Fruit fly (Drosophila melanogaster) whole organism, adult: ENCODE measurements around the gene CG14109.

Source experiments
- CG11617 ChIP-seq: fragments of 200-800 bp; sonication (Bioruptor generic); optimal IDR thresholded peaks from 2 replicates; lab custom pipeline; 2017; ENCODE audit warnings: mild to moderate bottlenecking, missing biosample characterization, missing genetic modification reagents, missing genetic modification characterization
- CG12768 ChIP-seq: fragments of 200-800 bp; sonication (Bioruptor generic); optimal IDR thresholded peaks from 2 replicates; lab custom pipeline; 2017; ENCODE audit warnings: missing biosample characterization, missing genetic modification characterization, mild to moderate bottlenecking, moderate library complexity, missing genetic modification reagents
- CG33017 ChIP-seq: fragments of 200-800 bp; sonication (Bioruptor generic); optimal IDR thresholded peaks from 2 replicates; lab custom pipeline; 2018; ENCODE audit warnings: missing biosample characterization, mild to moderate bottlenecking, missing genetic modification characterization, moderate library complexity
- CG7045 ChIP-seq: fragments of 200-800 bp; sonication (Bioruptor generic); optimal IDR thresholded peaks from 2 replicates; lab custom pipeline; 2017; ENCODE audit warnings: missing biosample characterization, mild to moderate bottlenecking, missing genetic modification characterization
- CG7101 ChIP-seq: fragments of 200-800 bp; sonication (Bioruptor generic); optimal IDR thresholded peaks from 2 replicates; lab custom pipeline; 2018; ENCODE audit warnings: missing biosample characterization, mild to moderate bottlenecking, missing genetic modification characterization, moderate library complexity
- Clk ChIP-seq: fragments of 200-800 bp; sonication (Bioruptor generic); optimal IDR thresholded peaks from 2 replicates; lab custom pipeline; 2017; ENCODE audit warnings: missing biosample characterization, missing genetic modification characterization
- Crg-1 ChIP-seq: fragments of 200-800 bp; sonication (Bioruptor generic); optimal IDR thresholded peaks from 2 replicates; lab custom pipeline; 2016; ENCODE audit warnings: missing biosample characterization, missing genetic modification characterization
- cnc ChIP-seq, 2 experiments: fragments of >200 bp; optimal IDR thresholded peaks; 2 replicates each; lab custom pipeline; 2017
- kay ChIP-seq: fragments of 200-800 bp; sonication (Bioruptor generic); peaks from one replicate; lab custom pipeline; 2016; ENCODE audit warnings: missing biosample characterization, missing genetic modification characterization, borderline replicate concordance
- ovo ChIP-seq: fragments of 200-800 bp; sonication (Bioruptor generic); optimal IDR thresholded peaks from 2 replicates; lab custom pipeline; 2016; ENCODE audit warnings: missing biosample characterization, missing genetic modification characterization
- pad ChIP-seq: fragments of 200-800 bp; sonication (Bioruptor generic); optimal IDR thresholded peaks from 3 replicates; lab custom pipeline; 2017; ENCODE audit warnings: missing biosample characterization, missing genetic modification characterization, mild to moderate bottlenecking, moderate library complexity, missing genetic modification reagents
- tj ChIP-seq: fragments of 200-800 bp; sonication (Bioruptor generic); optimal IDR thresholded peaks from 3 replicates; lab custom pipeline; 2017; ENCODE audit warnings: missing biosample characterization, mild to moderate bottlenecking, missing genetic modification characterization, moderate library complexity
- toe ChIP-seq: fragments of 200-800 bp; sonication (Bioruptor generic); optimal IDR thresholded peaks from 2 replicates; lab custom pipeline; 2016; ENCODE audit warnings: missing biosample characterization, missing genetic modification characterization

DNA sequence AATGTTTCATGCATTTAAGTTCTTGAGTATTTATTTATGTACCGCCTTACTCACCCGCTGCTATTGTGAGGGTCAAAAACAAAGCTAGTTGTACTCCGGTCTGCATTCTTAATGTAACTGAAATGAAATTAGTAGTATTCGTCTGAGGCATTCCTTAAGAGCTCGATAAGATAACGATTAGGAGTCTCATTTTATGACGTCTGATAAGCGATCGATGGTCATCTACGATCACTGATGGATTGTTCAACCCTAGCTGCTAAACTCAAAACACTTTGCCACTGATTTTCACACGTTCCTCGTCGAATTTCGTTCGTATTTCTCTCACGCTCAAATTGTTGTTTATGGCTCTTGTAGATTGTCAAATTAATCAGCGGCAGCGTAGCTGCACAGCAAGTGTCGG lies 16.4 kb downstream of the CG14109 start, which contains the start of gene CG10116:
- TF ChIP-seq Clk (GFP tag; lab: Kevin White, UChicago): no peak
- TF ChIP-seq ovo: no peak
- TF ChIP-seq CG11617 (GFP tag; lab: Kevin White, UChicago): no peak
- TF ChIP-seq CG7045: no peak
- TF ChIP-seq CG7101: no peak
- TF ChIP-seq CG12768 (GFP tag; lab: Kevin White, UChicago): no peak
- no peak for TF ChIP-seq CG33017 (tag; lab: Kevin White, UChicago)
- no peak for TF ChIP-seq tj (GFP tag; lab: Kevin White, UChicago)
- no peak for TF ChIP-seq kay (GFP tag; lab: Kevin White, UChicago)
- TF ChIP-seq toe (GFP tag; lab: Kevin White, UChicago): no peak
- TF ChIP-seq Crg-1: no peak
- TF ChIP-seq pad (GFP tag; lab: Kevin White, UChicago): no peak
- no peak for TF ChIP-seq cnc (optimal IDR thresholded peaks at IDR 0.05; lab: Kevin White, UChicago)
